Fruit fly (Drosophila melanogaster): ENCODE measurements around the gene CG31693.

CG31693 gene

DNA sequence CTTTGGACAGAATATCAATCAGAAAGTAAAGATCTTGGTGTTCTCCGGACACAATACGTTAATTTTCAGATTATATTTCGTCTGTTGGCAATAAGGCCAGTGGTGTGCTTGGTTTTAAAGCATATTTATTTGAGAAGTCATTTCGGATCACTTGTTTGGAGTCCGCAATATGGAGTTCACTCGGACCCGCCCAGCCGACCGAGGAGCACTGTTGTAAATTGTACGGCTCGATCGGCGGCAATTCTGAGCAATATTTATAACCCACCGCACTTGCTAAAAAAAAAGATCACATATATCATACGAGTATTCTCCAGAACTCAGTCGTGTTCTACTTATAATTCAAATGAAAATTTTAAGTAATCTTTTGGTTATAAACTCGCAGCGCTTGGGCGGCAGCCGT lies at the start of gene CG31693:
Gene CG31693, plus strand, starts transcription at position 301 of the 400 bp plus-strand sequence.
- TF ChIP-seq CG32121 (GFP tag; IDR thresholded peaks at IDR 0.05) (no peak), CG14655 (GFP tag; optimal IDR thresholded peaks at IDR 0.05) (no peak), Snoo (tag; optimal IDR thresholded peaks at IDR 0.05) (no peak), Pif1B (GFP tag; optimal IDR thresholded peaks at IDR 0.05) (no peak), CG8301 (tag; optimal IDR thresholded peaks at IDR 0.05) (no peak), CG13204 (GFP tag; optimal IDR thresholded peaks at IDR 0.05) (no peak), fd96Ca (GFP tag; IDR thresholded peaks at IDR 0.05) (no peak)

DNA sequence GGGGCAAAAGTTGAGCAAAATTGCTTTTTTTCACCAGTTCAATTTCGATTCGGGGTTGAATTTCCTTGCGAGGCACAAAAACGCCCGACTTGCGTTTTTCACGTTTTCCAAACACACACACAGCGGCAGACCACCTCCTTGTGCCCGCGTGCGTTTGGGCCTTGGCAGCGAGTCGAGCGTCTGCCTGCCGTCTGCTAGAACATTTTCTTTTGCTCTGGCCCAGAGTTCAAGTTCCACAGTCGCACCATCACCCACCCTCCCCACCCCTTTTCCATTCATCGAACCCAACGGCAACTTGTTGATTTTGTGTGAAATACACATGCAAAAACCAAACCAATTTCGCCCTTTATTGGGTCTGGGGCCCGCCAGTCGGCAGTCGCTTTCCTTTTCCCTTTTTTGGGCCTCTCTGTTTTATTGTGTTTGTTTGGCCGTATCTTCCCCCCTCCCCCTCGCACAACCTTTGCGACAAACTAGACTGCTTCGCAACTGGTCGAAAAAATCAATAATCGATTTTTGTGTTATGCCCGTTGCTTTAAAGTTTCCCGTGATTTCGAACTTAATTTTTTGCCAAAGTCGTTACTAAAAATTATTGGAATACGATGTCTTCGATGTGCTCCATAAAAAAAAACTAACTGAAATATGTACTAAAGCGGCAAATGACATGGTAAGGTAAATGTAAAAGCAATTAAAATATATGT lies 44.1 kb upstream of the CG31693 start:
- TF ChIP-seq D1 (tag; optimal IDR thresholded peaks at IDR 0.05): no peak
- TF ChIP-seq CG8159 (tag; optimal IDR thresholded peaks at IDR 0.05): no peak

DNA sequence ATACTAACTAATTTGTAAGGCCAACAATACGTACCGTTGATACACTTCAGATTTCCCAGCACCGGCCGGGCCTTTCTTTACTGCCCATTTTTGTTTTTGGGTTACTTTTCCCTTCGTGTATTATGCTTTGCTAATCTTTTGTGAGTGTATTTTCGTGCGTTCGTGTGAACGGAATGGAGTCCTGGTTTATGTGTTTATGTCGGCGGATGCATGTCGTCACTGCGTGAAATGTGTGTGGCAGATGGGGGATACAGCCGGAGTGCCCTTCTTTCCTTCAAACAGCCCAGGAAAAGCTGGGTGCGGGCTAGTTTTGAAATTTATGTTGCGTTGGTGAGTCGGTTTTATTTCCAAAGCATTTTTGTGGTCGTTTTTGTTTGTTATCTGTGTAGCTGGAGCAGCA lies 40.1 kb upstream of the CG31693 start:
- no peak for TF ChIP-seq CG4496 (GFP tag; IDR thresholded peaks at IDR 0.05)
- TF ChIP-seq Snoo (tag; optimal IDR thresholded peaks at IDR 0.05): no peak
- TF ChIP-seq CG32121 (GFP tag; IDR thresholded peaks at IDR 0.05): no peak
- TF ChIP-seq fd96Ca (GFP tag; IDR thresholded peaks at IDR 0.05): no peak
- TF ChIP-seq CG8301 (tag; optimal IDR thresholded peaks at IDR 0.05): no peak

DNA sequence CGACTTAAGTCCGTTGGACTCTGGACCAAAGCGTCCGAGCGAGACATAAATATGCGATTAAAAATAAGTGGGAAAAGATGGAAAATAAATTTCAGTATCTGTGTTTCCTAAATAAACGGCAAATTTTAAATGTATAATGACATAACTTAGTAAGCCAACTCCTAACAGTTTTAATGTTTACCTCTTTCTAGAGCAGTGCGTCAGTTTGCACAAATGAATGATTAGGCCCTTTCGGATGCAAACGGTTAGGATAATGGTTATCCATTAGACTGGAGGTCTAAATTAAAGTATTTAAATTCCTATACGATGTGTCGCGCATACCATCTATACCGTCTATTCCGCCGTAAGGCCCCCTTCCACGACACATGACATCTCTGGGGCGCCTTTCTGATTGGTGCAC lies 22.2 kb upstream of the CG31693 start, which contains the start of gene CG2528:
Gene CG2528, minus strand, starts transcription at position 101 of the 400 bp plus-strand sequence.
- no peak for TF ChIP-seq Snoo (tag; optimal IDR thresholded peaks at IDR 0.05)
- TF ChIP-seq CG12605 (GFP tag; IDR thresholded peaks at IDR 0.05): no peak
- no peak for TF ChIP-seq CG4496 (GFP tag; IDR thresholded peaks at IDR 0.05)
- no peak for TF ChIP-seq D1 (tag; optimal IDR thresholded peaks at IDR 0.05)
- no peak for TF ChIP-seq gl (tag; optimal IDR thresholded peaks at IDR 0.05)
- TF ChIP-seq EcR (GFP tag; optimal IDR thresholded peaks at IDR 0.05): no peak

DNA sequence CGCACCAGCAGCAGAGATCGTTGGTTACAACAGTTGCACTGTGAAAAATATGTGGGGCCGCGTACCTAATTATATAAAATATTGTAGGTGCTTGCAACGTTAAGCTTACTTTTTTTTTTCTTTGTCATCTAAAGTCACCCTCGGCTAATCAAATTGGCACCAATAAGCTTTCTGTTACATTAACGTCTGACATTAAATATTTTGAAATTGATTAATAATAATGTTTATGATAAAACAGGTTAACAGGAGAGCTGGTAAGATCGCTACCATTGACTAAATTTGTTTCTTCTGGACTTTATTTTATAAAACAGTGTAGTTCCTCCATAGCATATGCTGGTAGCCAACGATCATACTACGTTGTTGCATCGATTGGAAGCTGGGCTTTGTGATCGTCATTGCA lies 21.6 kb upstream of the CG31693 start:
- TF ChIP-seq CG4496 (GFP tag; IDR thresholded peaks at IDR 0.05): no peak
- TF ChIP-seq Ets98B (GFP tag; IDR thresholded peaks at IDR 0.05): no peak
- TF ChIP-seq Pif1A (GFP tag; optimal IDR thresholded peaks at IDR 0.05): peak; percentile 27
- TF ChIP-seq EcR (GFP tag; optimal IDR thresholded peaks at IDR 0.05): no peak
- peak; percentile 31 for TF ChIP-seq CG14655 (GFP tag; optimal IDR thresholded peaks at IDR 0.05)
- TF ChIP-seq rn (GFP tag; IDR thresholded peaks at IDR 0.05): no peak
- TF ChIP-seq CG13204 (GFP tag; optimal IDR thresholded peaks at IDR 0.05): no peak
- no peak for TF ChIP-seq CG12605 (GFP tag; IDR thresholded peaks at IDR 0.05)
- TF ChIP-seq Pif1B (GFP tag; optimal IDR thresholded peaks at IDR 0.05): peak; percentile 4
- TF ChIP-seq CG17806 (tag; optimal IDR thresholded peaks at IDR 0.05): no peak
- no peak for TF ChIP-seq CG8301 (tag; optimal IDR thresholded peaks at IDR 0.05)
- no peak for TF ChIP-seq gl (tag; optimal IDR thresholded peaks at IDR 0.05)
- no peak for TF ChIP-seq Snoo (tag; optimal IDR thresholded peaks at IDR 0.05)
- TF ChIP-seq CG15710 (tag; optimal IDR thresholded peaks at IDR 0.05): peak; percentile 43
- no peak for TF ChIP-seq CG34367 (tag; optimal IDR thresholded peaks at IDR 0.05)
- no peak for TF ChIP-seq CG32121 (GFP tag; IDR thresholded peaks at IDR 0.05)
- TF ChIP-seq fd96Ca (GFP tag; IDR thresholded peaks at IDR 0.05): no peak
- TF ChIP-seq CG8159 (tag; optimal IDR thresholded peaks at IDR 0.05): peak; percentile 60
- TF ChIP-seq CG9948 (tag; optimal IDR thresholded peaks at IDR 0.05): peak; percentile 48
- no peak for TF ChIP-seq D1 (tag; optimal IDR thresholded peaks at IDR 0.05)
- no peak for TF ChIP-seq CG10348 (GFP tag; IDR thresholded peaks at IDR 0.05)

DNA sequence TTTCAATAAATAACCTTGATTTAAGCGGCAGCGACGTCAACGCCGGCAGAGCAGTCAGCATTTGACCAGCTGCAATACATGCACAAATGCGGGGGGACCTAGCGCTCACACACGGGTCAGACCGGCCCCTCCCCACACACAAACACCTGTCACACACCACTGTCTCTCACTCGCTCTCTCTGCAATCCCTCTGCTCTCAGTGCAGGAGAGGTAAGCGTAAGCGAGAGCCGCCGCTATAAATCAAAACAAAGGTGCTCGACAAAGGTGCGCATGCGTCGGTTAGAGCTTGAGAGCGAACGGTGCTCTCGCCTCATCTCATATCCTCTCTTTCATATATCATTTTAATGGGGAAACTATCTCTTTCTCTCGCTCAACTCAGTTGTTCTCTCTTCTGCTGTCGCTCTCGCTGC lies 3.9 kb downstream of the CG31693 start, which contains the start of gene tio:
Gene tio, plus strand, starts transcription at position 348 of the 410 bp plus-strand sequence.
- no peak for TF ChIP-seq CG15710 (tag; optimal IDR thresholded peaks at IDR 0.05)
- TF ChIP-seq CG12605 (GFP tag; IDR thresholded peaks at IDR 0.05): no peak
- 0 out of 2 replicates have a peak, but pooled peaks have one; percentile 38 for TF ChIP-seq Ets98B (GFP tag; IDR thresholded peaks at IDR 0.05)
- no peak for TF ChIP-seq CG14655 (GFP tag; optimal IDR thresholded peaks at IDR 0.05)
- TF ChIP-seq fd96Ca (GFP tag; IDR thresholded peaks at IDR 0.05): peak; percentile 58; the same call in 2 of the 3 replicates
- peak; percentile 18 for TF ChIP-seq Pif1B (GFP tag; optimal IDR thresholded peaks at IDR 0.05)
- no peak for TF ChIP-seq Pif1A (GFP tag; optimal IDR thresholded peaks at IDR 0.05)
- TF ChIP-seq EcR (GFP tag; optimal IDR thresholded peaks at IDR 0.05): no peak
- TF ChIP-seq CG13204 (GFP tag; optimal IDR thresholded peaks at IDR 0.05): peak; percentile 5

DNA sequence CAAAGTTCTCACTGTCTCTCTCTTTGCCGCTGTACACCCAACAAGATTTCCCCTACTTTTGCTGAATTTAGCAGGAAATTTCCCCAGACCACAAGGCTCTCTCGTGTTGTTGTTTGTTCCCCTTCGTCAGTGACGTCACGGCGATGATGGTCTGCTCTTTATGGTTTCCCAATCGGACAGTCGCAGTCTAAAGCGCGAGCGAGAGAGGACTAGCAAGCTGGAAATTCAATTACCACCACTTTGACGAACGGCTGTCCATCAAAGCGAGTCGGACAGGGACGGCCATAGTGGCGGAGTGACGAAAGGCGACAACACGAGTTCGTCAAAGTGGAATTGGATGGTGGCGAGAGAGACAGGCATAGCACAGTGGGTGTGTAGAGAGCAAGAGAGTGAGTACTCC lies 9.4 kb downstream of the CG31693 start:
- TF ChIP-seq D1 (tag; optimal IDR thresholded peaks at IDR 0.05): no peak
- no peak for TF ChIP-seq CG9948 (tag; optimal IDR thresholded peaks at IDR 0.05)
- TF ChIP-seq CG32121 (GFP tag; IDR thresholded peaks at IDR 0.05): peak; percentile 32; the same call in 1 of the 2 replicates
- TF ChIP-seq fd96Ca (GFP tag; IDR thresholded peaks at IDR 0.05): peak; percentile 64; the same call in 2 of the 3 replicates

All from whole organism, pupa.